Worm (Caenorhabditis elegans) whole organism, L4 larva: ENCODE measurements around the gene ZC250.4.
A peak's percentile ranks its signal among the peaks of the same experiment; 100 is the strongest.

Experiments
- F26F4.8 ChIP-seq: fragments of 200-800 bp; sonication (Bioruptor generic); conservative IDR thresholded peaks from 2 replicates; pipeline ENCODE4 v1.3.6; 2022; ENCODE audit warnings: missing genetic modification characterization, missing compliant biosample characterization
- F37D6.2 ChIP-seq: sonication (generic microtip); optimal IDR thresholded peaks from 2 replicates; lab custom pipeline; 2016; ENCODE audit warnings: mild to moderate bottlenecking, missing genetic modification characterization, missing compliant biosample characterization
- F44E2.7 ChIP-seq: fragments of 200-800 bp; sonication (Bioruptor generic); IDR thresholded peaks from 2 replicates; pipeline ENCODE4 v2.1.2; 2022; ENCODE audit warnings: missing genetic modification characterization, missing compliant biosample characterization
- R02D3.7 ChIP-seq: fragments of 150-350 bp; sonication (generic microtip); optimal IDR thresholded peaks from 3 replicates; lab custom pipeline; 2014; ENCODE audit warnings: missing biosample characterization, missing genetic modification characterization
- Y48G9A.11 ChIP-seq: fragments of 200-800 bp; sonication (Bioruptor generic); IDR thresholded peaks from 2 replicates; pipeline ENCODE4 v1.3.6; 2022; ENCODE audit warnings: missing genetic modification reagents, missing genetic modification characterization, missing compliant biosample characterization
- Y5F2A.4 ChIP-seq: fragments of 200-800 bp; sonication (Bioruptor generic); optimal IDR thresholded peaks from 2 replicates; lab custom pipeline; 2018; ENCODE audit warnings: mild to moderate bottlenecking, missing genetic modification characterization, missing compliant biosample characterization
- aha-1 ChIP-seq: fragments of 150-350 bp; peaks from one replicate; lab custom pipeline; 2014; ENCODE audit warnings: missing biosample characterization, missing genetic modification characterization
- ama-1 ChIP-seq: fragments of 150-350 bp; optimal IDR thresholded peaks from 2 replicates; lab custom pipeline; 2014; ENCODE audit warnings: inconsistent platforms, mixed read lengths
- attf-4 ChIP-seq: sonication (generic microtip); optimal IDR thresholded peaks from 3 replicates; lab custom pipeline; 2017; ENCODE audit warnings: missing biosample characterization, missing genetic modification characterization
- ceh-20 ChIP-seq: fragments of 200-800 bp; sonication (Bioruptor generic); IDR thresholded peaks from 2 replicates; pipeline ENCODE4 v1.3.6; 2022; ENCODE audit warnings: missing genetic modification reagents, missing genetic modification characterization, missing compliant biosample characterization
- cey-2 ChIP-seq: sonication (generic microtip); optimal IDR thresholded peaks from 3 replicates; lab custom pipeline; 2017; ENCODE audit warnings: missing genetic modification characterization, mild to moderate bottlenecking, missing compliant biosample characterization, antibody characterized with exemption, borderline replicate concordance; ENCODE audit not compliant: insufficient read depth
- ctbp-1 ChIP-seq: fragments of 200-800 bp; sonication (Bioruptor generic); IDR thresholded peaks from 2 replicates; pipeline ENCODE4 v1.3.6; 2022; ENCODE audit warnings: missing genetic modification reagents, missing genetic modification characterization, missing compliant biosample characterization
- dmd-6 ChIP-seq: fragments of 200-800 bp; sonication (Bioruptor generic); IDR thresholded peaks from 2 replicates; pipeline ENCODE4 v1.3.6; 2022; ENCODE audit warnings: missing genetic modification reagents, missing genetic modification characterization, missing compliant biosample characterization
- dmd-9 ChIP-seq: fragments of 200-800 bp; sonication (Bioruptor generic); IDR thresholded peaks from 2 replicates; pipeline ENCODE4 v1.3.6; 2022; ENCODE audit warnings: missing genetic modification reagents, missing genetic modification characterization, missing compliant biosample characterization
- dpl-1 ChIP-seq: fragments of 150-350 bp; optimal IDR thresholded peaks from 2 replicates; lab custom pipeline; 2014; ENCODE audit warnings: missing biosample characterization, missing genetic modification reagents, missing genetic modification characterization
- duxl-1 ChIP-seq: sonication (generic microtip); optimal IDR thresholded peaks from 2 replicates; lab custom pipeline; 2016; ENCODE audit warnings: mild to moderate bottlenecking, missing genetic modification characterization, moderate library complexity, missing compliant biosample characterization; ENCODE audit not compliant: poor library complexity
- dve-1 ChIP-seq: sonication (generic microtip); optimal IDR thresholded peaks from 2 replicates; lab custom pipeline; 2017; ENCODE audit warnings: antibody characterized with exemption, mild to moderate bottlenecking, missing genetic modification characterization, missing compliant biosample characterization; ENCODE audit not compliant: insufficient read depth
- egl-43 ChIP-seq: fragments of 200-800 bp; sonication (Bioruptor generic); IDR thresholded peaks from 2 replicates; pipeline ENCODE4 v1.3.6; 2022; ENCODE audit warnings: missing genetic modification reagents, missing genetic modification characterization, missing compliant biosample characterization
- hif-1 ChIP-seq, 2 experiments: sonication (generic microtip); optimal IDR thresholded peaks; 2 replicates each; lab custom pipeline; 2016 to 2017; ENCODE audit warnings: missing compliant biosample characterization in 2 of 2, missing genetic modification characterization in 2 of 2, missing genetic modification reagents in 2 of 2, missing genotype in 2 of 2, mild to moderate bottlenecking in 1 of 2
- hlh-11 ChIP-seq: fragments of 200-800 bp; sonication (Bioruptor generic); optimal IDR thresholded peaks from 2 replicates; lab custom pipeline; 2018; ENCODE audit warnings: mild to moderate bottlenecking, missing genetic modification characterization, missing compliant biosample characterization
- hlh-30 ChIP-seq: sonication (generic microtip); optimal IDR thresholded peaks from 2 replicates; lab custom pipeline; 2017; ENCODE audit warnings: antibody characterized with exemption, mild to moderate bottlenecking, missing genetic modification characterization, missing compliant biosample characterization; ENCODE audit not compliant: insufficient read depth
- lin-13 ChIP-seq: fragments of 150-350 bp; optimal IDR thresholded peaks from 2 replicates; lab custom pipeline; 2014; ENCODE audit warnings: missing biosample characterization, missing genetic modification reagents, missing genetic modification characterization
- lin-15B ChIP-seq: fragments of 150-350 bp; sonication (generic microtip); optimal IDR thresholded peaks from 3 replicates; lab custom pipeline; 2014; ENCODE audit warnings: missing biosample characterization, missing genetic modification characterization
- madf-5 ChIP-seq, 2 experiments: fragments of 200-800 bp; sonication (Bioruptor generic); IDR thresholded peaks; 2 replicates each; pipeline ENCODE4 v1.3.6; 2022; ENCODE audit warnings: missing compliant biosample characterization in 2 of 2, missing genetic modification characterization in 2 of 2
- mdl-1 ChIP-seq, 2 experiments: fragments of 150-350 bp in 1 of 2; sonication (generic microtip) in 1 of 2; optimal IDR thresholded peaks; 2 replicates each; lab custom pipeline; 2014 to 2017; ENCODE audit warnings: missing biosample characterization in 2 of 2, missing genetic modification characterization in 2 of 2
- mxl-3 ChIP-seq: fragments of 200-800 bp; sonication (Bioruptor generic); optimal IDR thresholded peaks from 2 replicates; lab custom pipeline; 2018; ENCODE audit warnings: mild to moderate bottlenecking, missing genetic modification characterization, missing compliant biosample characterization
- nhr-10 ChIP-seq: fragments of 150-350 bp; optimal IDR thresholded peaks from 2 replicates; lab custom pipeline; 2014; ENCODE audit warnings: missing biosample characterization, missing genetic modification characterization
- nhr-102 ChIP-seq: sonication (generic microtip); optimal IDR thresholded peaks from 2 replicates; lab custom pipeline; 2016; ENCODE audit warnings: mild to moderate bottlenecking, missing genetic modification characterization, moderate library complexity, missing compliant biosample characterization
- nhr-111 ChIP-seq: fragments of 200-800 bp; sonication (Bioruptor generic); optimal IDR thresholded peaks from 2 replicates; lab custom pipeline; 2018; ENCODE audit warnings: mild to moderate bottlenecking, missing genetic modification characterization, missing compliant biosample characterization
- nhr-28 ChIP-seq: fragments of 150-350 bp; optimal IDR thresholded peaks from 2 replicates; lab custom pipeline; 2014; ENCODE audit warnings: missing biosample characterization, missing genetic modification characterization
- nhr-48 ChIP-seq: sonication (generic microtip); optimal IDR thresholded peaks from 2 replicates; lab custom pipeline; 2016; ENCODE audit warnings: mild to moderate bottlenecking, missing genetic modification characterization, missing compliant biosample characterization
- set-16 ChIP-seq: fragments of 200-800 bp; sonication (Bioruptor generic); IDR thresholded peaks from 2 replicates; pipeline ENCODE4 v1.3.6; 2022; ENCODE audit warnings: missing genetic modification reagents, missing genetic modification characterization, missing compliant biosample characterization
- snpc-1.2 ChIP-seq: fragments of 200-800 bp; sonication (Bioruptor generic); IDR thresholded peaks from 2 replicates; pipeline ENCODE4 v1.3.6; 2022; ENCODE audit warnings: missing genetic modification reagents, missing genetic modification characterization, missing compliant biosample characterization
- snpc-4 ChIP-seq: fragments of 150-350 bp; optimal IDR thresholded peaks from 2 replicates; lab custom pipeline; 2014; ENCODE audit warnings: missing biosample characterization, missing genetic modification characterization
- tra-1 ChIP-seq: fragments of 200-800 bp; sonication (Bioruptor generic); IDR thresholded peaks from 2 replicates; pipeline ENCODE4 v1.3.6; 2022; ENCODE audit warnings: missing genetic modification reagents, missing genetic modification characterization, missing compliant biosample characterization
- unc-62 ChIP-seq, 3 experiments: fragments of 150-350 bp in 1 of 3; sonication (generic microtip); optimal IDR thresholded peaks in 2 of 3; peaks in 1 of 3; 1 replicate in 1 of 3; 2 replicates in 2 of 3; lab custom pipeline; 2014 to 2017; ENCODE audit warnings: missing biosample characterization in 3 of 3, missing genetic modification characterization in 3 of 3, missing genetic modification reagents in 3 of 3, missing genotype in 1 of 3
- zfp-3 ChIP-seq: fragments of 200-800 bp; sonication (Bioruptor generic); conservative IDR thresholded peaks from 2 replicates; pipeline ENCODE4 v1.3.6; 2022; ENCODE audit warnings: missing genetic modification reagents, missing genetic modification characterization, missing compliant biosample characterization

Gene ZC250.4

ce11 chrV:5835397-5835796 lies 22.5 kb upstream of the ZC250.4 start:
- TF ChIP-seq mxl-3 (GFP tag; lab: Kevin White, UChicago): no peak
- TF ChIP-seq nhr-111 (GFP tag; lab: Kevin White, UChicago): no peak
- no peak for TF ChIP-seq set-16 (GFP tag; lab: Robert Waterston, UW)
- no peak for TF ChIP-seq nhr-28 (tag; lab: Kevin White, UChicago)
- TF ChIP-seq madf-5 (GFP tag; IDR thresholded peaks at IDR 0.05; lab: Robert Waterston, UW): 0 out of 4 replicates have a peak, but pooled peaks of 1 of the 2 experiments have one; percentile 1
- TF ChIP-seq lin-15B (tag; lab: Kevin White, UChicago): no peak
- TF ChIP-seq hif-1 (tag; optimal IDR thresholded peaks at IDR 0.05; lab: Kevin White, UChicago): no peak
- TF ChIP-seq R02D3.7 (tag; lab: Kevin White, UChicago): no peak
- TF ChIP-seq nhr-10 (tag; lab: Kevin White, UChicago): no peak
- no peak for TF ChIP-seq hlh-30 (tag; lab: Kevin White, UChicago)
- peak; percentile 93 for TF ChIP-seq zfp-3
- peak; percentile 23 for TF ChIP-seq lin-13
- no peak for TF ChIP-seq snpc-1.2 (GFP tag; lab: Robert Waterston, UW)
- TF ChIP-seq ctbp-1: no peak
- no peak for TF ChIP-seq F37D6.2 (tag; lab: Kevin White, UChicago)
- TF ChIP-seq, all 104 proteins: peak for 3

ce11 chrV:5833531-5833930 lies 20.6 kb upstream of the ZC250.4 start, which contains the start of gene srh-76:
srh-76 (plus strand) TSS chrV:5833831.
- no peak for TF ChIP-seq attf-4 (tag; lab: Kevin White, UChicago)
- TF ChIP-seq nhr-111 (GFP tag; lab: Kevin White, UChicago): no peak
- TF ChIP-seq F26F4.8: no peak
- no peak for TF ChIP-seq egl-43 (GFP tag; lab: Robert Waterston, UW)
- no peak for TF ChIP-seq duxl-1 (tag; lab: Kevin White, UChicago)
- no peak for TF ChIP-seq Y5F2A.4
- TF ChIP-seq dmd-9: no peak
- no peak for TF ChIP-seq F37D6.2 (tag; lab: Kevin White, UChicago)
- TF ChIP-seq snpc-4: no peak

ce11 chrV:5832799-5833198 lies 19.9 kb upstream of the ZC250.4 start:
- TF ChIP-seq duxl-1 (tag; lab: Kevin White, UChicago): no peak
- no peak for TF ChIP-seq egl-43 (GFP tag; lab: Robert Waterston, UW)
- no peak for TF ChIP-seq hif-1 (tag; optimal IDR thresholded peaks at IDR 0.05; lab: Kevin White, UChicago)
- no peak for TF ChIP-seq snpc-1.2 (GFP tag; lab: Robert Waterston, UW)
- TF ChIP-seq zfp-3: no peak
- TF ChIP-seq mxl-3 (GFP tag; lab: Kevin White, UChicago): peak; percentile 99
- TF ChIP-seq ama-1 (lab: Kevin White, UChicago): peak; percentile 49
- TF ChIP-seq unc-62 (GFP tag; optimal IDR thresholded peaks at IDR 0.05 in 1 of 2; lab: Kevin White, UChicago): peak in 1 of 2 experiments; percentile 99
- TF ChIP-seq unc-62 (tag; optimal IDR thresholded peaks at IDR 0.05; lab: Kevin White, UChicago): no peak
- TF ChIP-seq dve-1 (tag; lab: Kevin White, UChicago): peak; percentile 19
- peak; percentile 78 for TF ChIP-seq hlh-11 (tag; lab: Kevin White, UChicago)
- peak; percentile 77 for TF ChIP-seq cey-2
- TF ChIP-seq tra-1 (GFP tag; lab: Robert Waterston, UW): peak; percentile 19; the same call in 1 of the 2 replicates
- TF ChIP-seq aha-1 (tag; lab: Kevin White, UChicago): peak; percentile 99
- TF ChIP-seq nhr-102 (tag; lab: Kevin White, UChicago): peak; percentile 77
- peak; percentile 85 for TF ChIP-seq nhr-28 (tag; lab: Kevin White, UChicago)
- TF ChIP-seq mdl-1 (tag; optimal IDR thresholded peaks at IDR 0.05; lab: Kevin White, UChicago): peak in 1 of 2 experiments; percentile 75
- TF ChIP-seq dpl-1: peak; percentile 18
- peak; percentile 89 for TF ChIP-seq nhr-48 (tag; lab: Kevin White, UChicago)
- no peak for TF ChIP-seq F44E2.7
- TF ChIP-seq ceh-20 (GFP tag; lab: Robert Waterston, UW): peak; percentile 63; the same call in 1 of the 2 replicates
- TF ChIP-seq dmd-6 (GFP tag; lab: Robert Waterston, UW): peak; percentile 20; the same call in 1 of the 2 replicates
- TF ChIP-seq Y48G9A.11 (GFP tag; lab: Robert Waterston, UW): no peak
- TF ChIP-seq, all 104 proteins: peak for 15
